Worm (Caenorhabditis elegans) whole organism, L3 larva: ENCODE data around the gene F54D10.4.

Experiments
- ceh-82 ChIP-seq: fragments of 150-350 bp; optimal IDR thresholded peaks from 2 replicates; lab custom pipeline; 2014; ENCODE audit warnings: missing biosample characterization, missing genetic modification characterization
- daf-12 ChIP-seq: fragments of 150-350 bp; optimal IDR thresholded peaks from 2 replicates; lab custom pipeline; 2014; ENCODE audit warnings: missing biosample characterization, missing genetic modification reagents, missing genetic modification characterization
- fkh-2 ChIP-seq: fragments of 150-350 bp; optimal IDR thresholded peaks from 2 replicates; lab custom pipeline; 2014; ENCODE audit warnings: missing biosample characterization, missing genetic modification reagents, missing genetic modification characterization
- fos-1 ChIP-seq: fragments of 150-350 bp; optimal IDR thresholded peaks from 2 replicates; lab custom pipeline; 2014; ENCODE audit warnings: missing biosample characterization, missing genetic modification characterization
- lin-39 ChIP-seq: fragments of 150-350 bp; optimal IDR thresholded peaks from 2 replicates; lab custom pipeline; 2018; ENCODE audit warnings: missing biosample characterization, missing genetic modification reagents, missing genetic modification characterization
- mml-1 ChIP-seq: fragments of 150-350 bp; sonication (generic microtip); optimal IDR thresholded peaks from 3 replicates; lab custom pipeline; 2014; ENCODE audit warnings: missing biosample characterization, missing genetic modification characterization
- nhr-25 ChIP-seq: sonication (generic microtip); optimal IDR thresholded peaks from 2 replicates; lab custom pipeline; 2017; ENCODE audit warnings: missing biosample characterization, missing genetic modification characterization
- pha-4 ChIP-seq: fragments of 150-350 bp; optimal IDR thresholded peaks from 2 replicates; lab custom pipeline; 2014; ENCODE audit warnings: missing biosample characterization, missing genetic modification reagents, missing genetic modification characterization
- snpc-4 ChIP-seq: fragments of 150-350 bp; optimal IDR thresholded peaks from 2 replicates; lab custom pipeline; 2014; ENCODE audit warnings: missing biosample characterization, missing genetic modification characterization
- zag-1 ChIP-seq: fragments of 150-350 bp; optimal IDR thresholded peaks from 2 replicates; lab custom pipeline; 2014; ENCODE audit warnings: missing biosample characterization, missing genetic modification characterization
- ztf-4 ChIP-seq: fragments of 150-350 bp; optimal IDR thresholded peaks from 2 replicates; lab custom pipeline; 2014; ENCODE audit warnings: missing biosample characterization, missing genetic modification characterization

DNA sequence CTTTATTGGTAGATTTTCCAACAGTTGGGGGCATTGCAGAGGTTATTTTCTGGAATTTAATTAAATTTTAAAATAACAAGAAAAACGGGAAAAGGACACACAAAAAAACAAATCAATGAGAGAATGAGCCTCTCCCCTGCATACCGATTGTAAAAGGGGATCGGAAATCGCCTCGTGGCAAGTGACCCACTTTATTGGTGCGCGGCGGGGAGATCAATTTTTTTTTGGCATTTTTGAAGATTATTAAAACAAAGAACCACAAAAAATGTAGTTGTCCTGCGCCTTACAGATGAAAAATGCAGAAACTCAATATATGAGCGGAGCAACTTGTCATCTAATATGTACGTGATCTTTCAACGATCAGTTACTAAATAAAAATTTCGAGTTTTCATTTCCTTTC lies 14.4 kb upstream of the F54D10.4 start, which contains the start of gene F54D10.7:
- TF ChIP-seq lin-39 (tag; lab: Kevin White, UChicago), result no peak
- no peak for TF ChIP-seq zag-1 (tag; lab: Kevin White, UChicago)
- TF ChIP-seq nhr-25 (tag; lab: Kevin White, UChicago), result no peak
- TF ChIP-seq pha-4 (tag; lab: Kevin White, UChicago), result no peak
- TF ChIP-seq ceh-82, result no peak
- TF ChIP-seq snpc-4 (tag; lab: Kevin White, UChicago), result no peak
- no peak for TF ChIP-seq ztf-4 (tag; lab: Kevin White, UChicago)
- TF ChIP-seq fos-1 (tag; lab: Kevin White, UChicago), result no peak
- no peak for TF ChIP-seq daf-12 (tag; lab: Kevin White, UChicago)
- no peak for TF ChIP-seq fkh-2 (tag; lab: Kevin White, UChicago)
- TF ChIP-seq mml-1 (tag; lab: Kevin White, UChicago), result no peak
